Worm (Caenorhabditis elegans) whole organism, L4 larva: ENCODE results near the gene R13D11.4.

Experiments used
- aly-2 ChIP-seq: sonication (generic microtip); optimal IDR thresholded peaks from 2 replicates; lab custom pipeline; 2018; ENCODE audit warnings: missing biosample characterization, missing genetic modification characterization
- ces-1 ChIP-seq: fragments of 150-350 bp; sonication (generic microtip); optimal IDR thresholded peaks from 4 replicates; lab custom pipeline; 2014; ENCODE audit warnings: missing biosample characterization, missing genetic modification reagents, missing genetic modification characterization
- daf-12 ChIP-seq: fragments of 150-350 bp; optimal IDR thresholded peaks from 2 replicates; lab custom pipeline; 2014; ENCODE audit warnings: missing biosample characterization, missing genetic modification reagents, missing genetic modification characterization
- madf-5 ChIP-seq, 2 experiments: fragments of 200-800 bp; sonication (Bioruptor generic); IDR thresholded peaks; 2 replicates each; pipeline ENCODE4 v1.3.6; 2022; ENCODE audit warnings: missing compliant biosample characterization in 2 of 2, missing genetic modification characterization in 2 of 2
- mes-2 ChIP-seq: sonication (generic microtip); optimal IDR thresholded peaks from 2 replicates; lab custom pipeline; 2016; ENCODE audit warnings: missing genotype, mild to moderate bottlenecking, missing genetic modification characterization, missing compliant biosample characterization; ENCODE audit not compliant: poor library complexity, severe bottlenecking
- nhr-11 ChIP-seq: fragments of 150-350 bp; optimal IDR thresholded peaks from 2 replicates; lab custom pipeline; 2014; ENCODE audit warnings: missing biosample characterization, missing genetic modification characterization
- nhr-237 ChIP-seq: sonication (generic microtip); optimal IDR thresholded peaks from 2 replicates; lab custom pipeline; 2017; ENCODE audit warnings: missing biosample characterization, missing genetic modification characterization
- nhr-76 ChIP-seq: fragments of 150-350 bp; optimal IDR thresholded peaks from 2 replicates; lab custom pipeline; 2014; ENCODE audit warnings: missing biosample characterization, missing genetic modification characterization
- snpc-4 ChIP-seq: fragments of 150-350 bp; optimal IDR thresholded peaks from 2 replicates; lab custom pipeline; 2014; ENCODE audit warnings: missing biosample characterization, missing genetic modification characterization
- unc-130 ChIP-seq: sonication (generic microtip); optimal IDR thresholded peaks from 2 replicates; lab custom pipeline; 2016; ENCODE audit warnings: missing genetic modification reagents, missing genetic modification characterization, missing compliant biosample characterization
- vab-7 ChIP-seq: fragments of 200-800 bp; sonication (Bioruptor generic); IDR thresholded peaks from 2 replicates; pipeline ENCODE4 v1.3.6; 2022; ENCODE audit warnings: missing genetic modification reagents, missing genetic modification characterization, missing compliant biosample characterization

DNA sequence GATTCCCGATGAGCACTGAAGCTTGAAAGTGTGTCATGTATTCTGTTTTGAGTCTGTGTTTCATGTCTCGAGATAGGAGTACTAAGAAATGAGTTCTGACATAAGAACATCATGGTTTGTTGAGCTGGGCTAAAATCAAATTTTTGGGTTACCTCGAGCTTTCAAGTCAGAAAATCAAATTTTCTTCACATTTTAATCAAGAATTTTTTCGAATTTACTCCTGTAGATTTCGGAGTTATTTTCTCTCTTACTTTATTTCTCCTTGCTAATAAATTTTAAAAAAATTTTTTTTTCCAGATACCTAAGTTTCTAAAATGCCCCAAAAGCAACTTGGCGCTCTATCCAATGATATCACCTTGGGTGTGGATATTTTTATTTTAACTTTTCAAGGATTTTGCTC is 15.5 kb downstream of the R13D11.4 start, which contains the start of gene F41H8.2:
- no peak for TF ChIP-seq nhr-11 (tag; lab: Kevin White, UChicago)
- no peak for TF ChIP-seq aly-2 (tag; lab: Kevin White, UChicago)
- TF ChIP-seq nhr-237 (tag; lab: Kevin White, UChicago): no peak
- no peak for TF ChIP-seq mes-2 (tag; lab: Kevin White, UChicago)
- TF ChIP-seq snpc-4 (tag; lab: Kevin White, UChicago): no peak
- no peak for TF ChIP-seq nhr-76 (tag; lab: Kevin White, UChicago)
- TF ChIP-seq ces-1 (GFP tag; lab: Kevin White, UChicago): no peak
- TF ChIP-seq madf-5 (GFP tag; IDR thresholded peaks at IDR 0.05; lab: Robert Waterston, UW): no peak
- no peak for TF ChIP-seq vab-7 (GFP tag; lab: Robert Waterston, UW)
- TF ChIP-seq unc-130 (GFP tag; lab: Kevin White, UChicago): no peak
- TF ChIP-seq daf-12: no peak
